Fruit fly (Drosophila melanogaster) whole organism, embryonic: ENCODE results near the gene Art2.

Experiments
- Aef1 ChIP-seq: fragments of 200-800 bp; sonication (Bioruptor generic); IDR thresholded peaks from 3 replicates; pipeline ENCODE4 v1.3.6; 2022; ENCODE audit warnings: missing biosample characterization, missing genetic modification characterization
- CG10979 ChIP-seq: fragments of 200-800 bp; sonication (Bioruptor generic); optimal IDR thresholded peaks from 2 replicates; lab custom pipeline; 2018; ENCODE audit warnings: missing biosample characterization, mild to moderate bottlenecking, missing genetic modification characterization, moderate library complexity
- CG11560 ChIP-seq: fragments of 200-800 bp; sonication (Bioruptor generic); IDR thresholded peaks from 3 replicates; pipeline ENCODE4 v1.3.6; 2022; ENCODE audit warnings: missing biosample characterization, missing genetic modification characterization
- CG12391 ChIP-seq: fragments of 200-800 bp; sonication (Bioruptor generic); optimal IDR thresholded peaks from 3 replicates; lab custom pipeline; 2018; ENCODE audit warnings: missing biosample characterization, mild to moderate bottlenecking, missing genetic modification characterization, moderate library complexity
- CG12769 ChIP-seq: fragments of 200-800 bp; sonication (Bioruptor generic); optimal IDR thresholded peaks from 2 replicates; lab custom pipeline; 2019; ENCODE audit warnings: missing biosample characterization, mild to moderate bottlenecking, missing genetic modification characterization, moderate library complexity
- CG13894 ChIP-seq: fragments of 200-800 bp; sonication (Bioruptor generic); optimal IDR thresholded peaks from 3 replicates; lab custom pipeline; 2018; ENCODE audit warnings: missing biosample characterization, mild to moderate bottlenecking, missing genetic modification characterization, moderate library complexity
- CG14710 ChIP-seq: fragments of 200-800 bp; sonication (Bioruptor generic); optimal IDR thresholded peaks from 3 replicates; lab custom pipeline; 2019; ENCODE audit warnings: missing biosample characterization, mild to moderate bottlenecking, missing genetic modification characterization, moderate library complexity
- CG1603 ChIP-seq: fragments of 200-800 bp; sonication (Bioruptor generic); optimal IDR thresholded peaks from 2 replicates; lab custom pipeline; 2019; ENCODE audit warnings: missing biosample characterization, mild to moderate bottlenecking, missing genetic modification characterization, moderate library complexity
- CG17328 ChIP-seq: fragments of 200-800 bp; sonication (Bioruptor generic); IDR thresholded peaks from 2 replicates; pipeline ENCODE4 v1.3.6; 2022; ENCODE audit warnings: missing biosample characterization, missing genetic modification characterization
- CG18476 ChIP-seq: fragments of 200-800 bp; sonication (Bioruptor generic); optimal IDR thresholded peaks from 2 replicates; lab custom pipeline; 2016; ENCODE audit warnings: missing biosample characterization, mild to moderate bottlenecking, missing genetic modification characterization
- CG2712 ChIP-seq: fragments of 200-800 bp; optimal IDR thresholded peaks from 3 replicates; lab custom pipeline; 2019; ENCODE audit warnings: missing biosample characterization, mild to moderate bottlenecking, missing genetic modification characterization, moderate library complexity
- CG2875 ChIP-seq: fragments of 200-800 bp; sonication (Bioruptor generic); optimal IDR thresholded peaks from 2 replicates; lab custom pipeline; 2017; ENCODE audit warnings: missing biosample characterization, mild to moderate bottlenecking, missing genetic modification characterization, missing genetic modification reagents
- CG31441 ChIP-seq: fragments of 200-800 bp; sonication (Bioruptor generic); IDR thresholded peaks from 2 replicates; pipeline ENCODE4 v1.3.6; 2022; ENCODE audit warnings: missing biosample characterization, missing genetic modification characterization
- CG32532 ChIP-seq: fragments of 200-800 bp; sonication (Bioruptor generic); IDR thresholded peaks from 2 replicates; pipeline ENCODE4 v1.3.6; 2022; ENCODE audit warnings: missing biosample characterization, missing genetic modification characterization
- CG32772 ChIP-seq: fragments of 200-800 bp; sonication (Bioruptor generic); IDR thresholded peaks from 2 replicates; pipeline ENCODE4 v1.3.6; 2022; ENCODE audit warnings: missing biosample characterization, missing genetic modification characterization
- CG3726 ChIP-seq: fragments of 200-800 bp; sonication (Bioruptor generic); IDR thresholded peaks from 3 replicates; pipeline ENCODE4, ENCODE4 v1.3.6; 2022; ENCODE audit warnings: missing biosample characterization, missing genetic modification characterization
- CG3847 ChIP-seq: fragments of 200-800 bp; sonication (Bioruptor generic); IDR thresholded peaks from 2 replicates; pipeline ENCODE4 v1.3.6; 2022; ENCODE audit warnings: missing biosample characterization, missing genetic modification characterization
- CG42726 ChIP-seq: fragments of 200-800 bp; sonication (Bioruptor generic); IDR thresholded peaks from 2 replicates; pipeline ENCODE4 v1.3.6; 2022; ENCODE audit warnings: missing biosample characterization, missing genetic modification characterization; ENCODE audit not compliant: partially characterized antibody
- CG4730 ChIP-seq: fragments of 200-800 bp; sonication (Bioruptor generic); IDR thresholded peaks from 2 replicates; pipeline ENCODE4 v1.3.6; 2022; ENCODE audit warnings: missing biosample characterization, missing genetic modification characterization
- CG9609 ChIP-seq: fragments of 200-800 bp; sonication (Bioruptor generic); optimal IDR thresholded peaks from 3 replicates; lab custom pipeline; 2016; ENCODE audit warnings: missing biosample characterization, missing genetic modification characterization
- CHES-1-like ChIP-seq: fragments of 200-800 bp; sonication (Bioruptor generic); optimal IDR thresholded peaks from 2 replicates; lab custom pipeline; 2016; ENCODE audit warnings: missing biosample characterization, missing genetic modification characterization
- Dip2 ChIP-seq: fragments of 200-800 bp; sonication (Bioruptor generic); IDR thresholded peaks from 2 replicates; pipeline ENCODE4 v1.3.6; 2022; ENCODE audit warnings: missing biosample characterization, missing genetic modification characterization
- Ets97D ChIP-seq: fragments of 200-800 bp; sonication (Bioruptor generic); optimal IDR thresholded peaks from 3 replicates; lab custom pipeline; 2016; ENCODE audit warnings: missing biosample characterization, missing genetic modification characterization
- Lhr ChIP-seq: fragments of 200-800 bp; sonication (Bioruptor generic); optimal IDR thresholded peaks from 3 replicates; lab custom pipeline; 2017; ENCODE audit warnings: mild to moderate bottlenecking, missing biosample characterization, missing genetic modification reagents, missing genetic modification characterization
- YL-1 ChIP-seq: fragments of 200-800 bp; sonication (Bioruptor generic); optimal IDR thresholded peaks from 3 replicates; lab custom pipeline; 2017; ENCODE audit warnings: missing biosample characterization, mild to moderate bottlenecking, missing genetic modification characterization
- bsh ChIP-seq, 2 experiments: fragments of 200-800 bp; sonication (Bioruptor generic); optimal IDR thresholded peaks; 2 replicates each; lab custom pipeline; 2017 to 2018; ENCODE audit warnings: mild to moderate bottlenecking in 2 of 2, missing biosample characterization in 2 of 2, missing genetic modification characterization in 2 of 2, moderate library complexity in 1 of 2
- da ChIP-seq: fragments of 200-800 bp; sonication (Bioruptor generic); optimal IDR thresholded peaks from 2 replicates; lab custom pipeline; 2016; ENCODE audit warnings: missing biosample characterization, missing genetic modification characterization
- dm ChIP-seq: fragments of 200-800 bp; sonication (Bioruptor generic); optimal IDR thresholded peaks from 3 replicates; lab custom pipeline; 2016; ENCODE audit warnings: missing biosample characterization, missing genetic modification characterization
- ems ChIP-seq: fragments of 200-800 bp; sonication (Bioruptor generic); optimal IDR thresholded peaks from 3 replicates; lab custom pipeline; 2016; ENCODE audit warnings: missing biosample characterization, missing genetic modification characterization
- eve ChIP-seq, 2 experiments: fragments of >200 bp; optimal IDR thresholded peaks; 2 replicates each; lab custom pipeline; 2017; ENCODE audit warnings: missing biosample characterization in 2 of 2, missing genetic modification characterization in 2 of 2
- eyg ChIP-seq: fragments of 200-800 bp; sonication (Bioruptor generic); optimal IDR thresholded peaks from 3 replicates; lab custom pipeline; 2016; ENCODE audit warnings: missing biosample characterization, missing genetic modification characterization
- fd102C ChIP-seq: fragments of 200-800 bp; sonication (Bioruptor generic); optimal IDR thresholded peaks from 2 replicates; lab custom pipeline; 2018; ENCODE audit warnings: missing biosample characterization, mild to moderate bottlenecking, missing genetic modification characterization, moderate library complexity
- gem ChIP-seq: fragments of 200-800 bp; sonication (Bioruptor generic); optimal IDR thresholded peaks from 2 replicates; lab custom pipeline; 2019; ENCODE audit warnings: missing biosample characterization, mild to moderate bottlenecking, missing genetic modification characterization, moderate library complexity
- hb ChIP-seq: fragments of 200-800 bp; sonication (Bioruptor generic); IDR thresholded peaks from 3 replicates; pipeline ENCODE4 v1.3.6; 2022; ENCODE audit warnings: missing biosample characterization, missing genetic modification characterization; ENCODE audit not compliant: partially characterized antibody
- kni ChIP-seq: fragments of 200-800 bp; sonication (Bioruptor generic); optimal IDR thresholded peaks from 3 replicates; lab custom pipeline; 2017; ENCODE audit warnings: mild to moderate bottlenecking, missing biosample characterization, missing genetic modification reagents, missing genetic modification characterization
- lbe ChIP-seq: fragments of 200-800 bp; sonication (Bioruptor generic); optimal IDR thresholded peaks from 2 replicates; lab custom pipeline; 2016; ENCODE audit warnings: missing biosample characterization, mild to moderate bottlenecking, missing genetic modification characterization
- lola ChIP-seq, 3 experiments: fragments of >200 bp in 2 of 3; fragments of 200-800 bp in 1 of 3; sonication (Bioruptor generic) in 1 of 3; optimal IDR thresholded peaks; 2 replicates each; lab custom pipeline; 2017 to 2019; ENCODE audit warnings: missing biosample characterization in 3 of 3, missing genetic modification characterization in 3 of 3, mild to moderate bottlenecking in 1 of 3, moderate library complexity in 1 of 3
- lov ChIP-seq, 2 experiments: fragments of 200-800 bp in 1 of 2; fragments of >200 bp in 1 of 2; sonication (Bioruptor generic) in 1 of 2; IDR thresholded peaks in 1 of 2; optimal IDR thresholded peaks in 1 of 2; 2 replicates in 1 of 2; 3 replicates in 1 of 2; pipeline versions ENCODE4 v1.3.6 to Lab custom; 2017 to 2022; ENCODE audit warnings: missing biosample characterization in 1 of 2, missing genetic modification characterization in 1 of 2
- nom ChIP-seq: fragments of 200-800 bp; sonication (Bioruptor generic); optimal IDR thresholded peaks from 2 replicates; lab custom pipeline; 2017; ENCODE audit warnings: missing biosample characterization, missing genetic modification characterization, mild to moderate bottlenecking, moderate library complexity, missing genetic modification reagents
- otp ChIP-seq: fragments of 200-800 bp; sonication (Bioruptor generic); IDR thresholded peaks from 3 replicates; pipeline ENCODE4, ENCODE4 v1.3.6; 2022; ENCODE audit warnings: missing biosample characterization, missing genetic modification characterization
- phol ChIP-seq: fragments of 200-800 bp; sonication (Bioruptor generic); optimal IDR thresholded peaks from 3 replicates; lab custom pipeline; 2018; ENCODE audit warnings: missing biosample characterization, mild to moderate bottlenecking, missing genetic modification characterization, moderate library complexity
- prd ChIP-seq, 3 experiments: fragments of >200 bp in 2 of 3; fragments of 200-800 bp in 1 of 3; sonication (Bioruptor generic) in 1 of 3; optimal IDR thresholded peaks in 2 of 3; IDR thresholded peaks in 1 of 3; 2 replicates in 2 of 3; 3 replicates in 1 of 3; pipeline versions ENCODE4 v1.3.6 to Lab custom; 2017 to 2022; ENCODE audit warnings: missing biosample characterization in 1 of 3, missing genetic modification characterization in 1 of 3
- sima ChIP-seq: fragments of 200-800 bp; sonication (Bioruptor generic); optimal IDR thresholded peaks from 2 replicates; lab custom pipeline; 2016; ENCODE audit warnings: missing biosample characterization, missing genetic modification characterization
- tin ChIP-seq: fragments of 200-800 bp; sonication (Bioruptor generic); optimal IDR thresholded peaks from 3 replicates; lab custom pipeline; 2016; ENCODE audit warnings: missing biosample characterization, missing genetic modification characterization
- trh ChIP-seq: fragments of 200-800 bp; sonication (Bioruptor generic); optimal IDR thresholded peaks from 2 replicates; lab custom pipeline; 2016; ENCODE audit warnings: missing biosample characterization, missing genetic modification characterization
- unc-4 ChIP-seq: fragments of 200-800 bp; sonication (Bioruptor generic); IDR thresholded peaks from 2 replicates; pipeline ENCODE4 v1.3.6; 2022; ENCODE audit warnings: missing biosample characterization, missing genetic modification characterization; ENCODE audit not compliant: partially characterized antibody
- vvl ChIP-seq: fragments of 200-800 bp; sonication (Bioruptor generic); IDR thresholded peaks from 2 replicates; pipeline ENCODE4 v1.3.6; 2022; ENCODE audit warnings: missing biosample characterization, missing genetic modification characterization
- wor ChIP-seq: fragments of 200-800 bp; sonication (Bioruptor generic); IDR thresholded peaks from 2 replicates; pipeline ENCODE4 v1.3.6; 2022; ENCODE audit warnings: missing biosample characterization, missing genetic modification characterization
- zen ChIP-seq: fragments of 200-800 bp; sonication (Bioruptor generic); optimal IDR thresholded peaks from 3 replicates; lab custom pipeline; 2018; ENCODE audit warnings: missing biosample characterization, mild to moderate bottlenecking, missing genetic modification characterization, moderate library complexity

Gene Art2

DNA sequence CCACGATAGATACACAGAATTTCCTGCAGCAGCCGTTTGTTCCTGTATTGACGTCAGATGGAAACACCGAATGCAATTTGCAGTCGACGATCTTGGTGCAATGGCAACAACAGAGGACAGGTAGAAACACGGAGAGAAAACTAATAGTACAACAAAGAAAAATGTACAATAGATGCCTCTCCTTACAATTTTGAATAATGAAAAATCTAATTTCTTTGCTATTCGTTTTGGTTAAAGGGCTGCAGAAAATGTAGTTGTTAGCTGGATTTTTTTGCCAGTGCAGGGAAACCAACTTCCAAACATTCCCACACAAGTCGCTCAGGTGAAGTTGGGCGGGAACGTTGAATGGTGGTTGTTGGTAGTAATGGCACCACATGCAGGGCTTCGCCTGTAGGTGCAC lies 6.0 kb upstream of the Art2 start (continued):
- TF ChIP-seq CG31441 (GFP tag; lab: Robert Waterston, UW) (0 out of 2 replicates have a peak, but pooled peaks have one; percentile 21), vvl (GFP tag; lab: Robert Waterston, UW) (peak; percentile 38; the same call in 1 of the 2 replicates), CG12391 (tag; lab: Kevin White, UChicago) (peak; percentile 6), trh (no peak), zen (tag; lab: Kevin White, UChicago) (peak; percentile 65), gem (peak; percentile 39), CG2712 (tag; lab: Kevin White, UChicago) (peak; percentile 45), lov (optimal IDR thresholded peaks at IDR 0.05; lab: Kevin White, UChicago) (no peak), lov (GFP tag; IDR thresholded peaks at IDR 0.05; lab: Robert Waterston, UW) (0 out of 3 replicates have a peak, but pooled peaks have one; percentile 28), wor (GFP tag; lab: Robert Waterston, UW) (no peak), Ets97D (no peak), lbe (GFP tag; lab: Kevin White, UChicago) (peak; percentile 68), CG1603 (tag; lab: Kevin White, UChicago) (peak; percentile 43), nom (peak; percentile 69), da (GFP tag; lab: Kevin White, UChicago) (no peak), CG14710 (tag; lab: Kevin White, UChicago) (peak; percentile 9), CG10979 (tag; lab: Kevin White, UChicago) (peak; percentile 53), lola (GFP tag; optimal IDR thresholded peaks at IDR 0.05; lab: Kevin White, UChicago) (peak in 1 of 3 experiments; percentile 44), dm (GFP tag; lab: Kevin White, UChicago) (no peak), CG42726 (GFP tag; lab: Robert Waterston, UW) (no peak), eve (GFP tag; optimal IDR thresholded peaks at IDR 0.05; lab: Kevin White, UChicago) (peak in 1 of 2 experiments; percentile 8), CG17328 (GFP tag; lab: Robert Waterston, UW) (peak; percentile 26; the same call in 1 of the 2 replicates), fd102C (GFP tag; lab: Kevin White, UChicago) (peak; percentile 2), bsh (GFP tag; optimal IDR thresholded peaks at IDR 0.05; lab: Kevin White, UChicago) (peak; percentile 38 to 62), CG32772 (peak; percentile 37; the same call in 1 of the 2 replicates), phol (tag; lab: Kevin White, UChicago) (peak; percentile 28), prd (optimal IDR thresholded peaks at IDR 0.05; lab: Kevin White, UChicago) (no peak), prd (GFP tag; IDR thresholded peaks at IDR 0.05; lab: Robert Waterston, UW) (peak; percentile 64; the same call in 2 of the 3 replicates)

- TF ChIP-seq otp (GFP tag; lab: Robert Waterston, UW) (no peak), CHES-1-like (no peak), unc-4 (GFP tag; lab: Robert Waterston, UW) (no peak), ems (GFP tag; lab: Kevin White, UChicago) (no peak), eyg (GFP tag; lab: Kevin White, UChicago) (no peak), kni (peak; percentile 69), CG11560 (tag; lab: Robert Waterston, UW) (no peak), CG42726 (GFP tag; lab: Robert Waterston, UW) (no peak), CG3847 (GFP tag; lab: Robert Waterston, UW) (0 out of 2 replicates have a peak, but pooled peaks have one; percentile 11), CG13894 (tag; lab: Kevin White, UChicago) (peak; percentile 97), Dip2 (no peak), CG4730 (GFP tag; lab: Robert Waterston, UW) (no peak), sima (GFP tag; lab: Kevin White, UChicago) (no peak), Lhr (GFP tag; lab: Kevin White, UChicago) (no peak), Aef1 (GFP tag; lab: Robert Waterston, UW) (no peak), CG18476 (GFP tag; lab: Kevin White, UChicago) (no peak), CG32532 (GFP tag; lab: Robert Waterston, UW) (0 out of 2 replicates have a peak, but pooled peaks have one; percentile 7), CG2875 (GFP tag; lab: Kevin White, UChicago) (no peak), CG3726 (GFP tag; lab: Robert Waterston, UW) (no peak), tin (GFP tag; lab: Kevin White, UChicago) (no peak), YL-1 (GFP tag; lab: Kevin White, UChicago) (no peak), CG12769 (tag; lab: Kevin White, UChicago) (peak; percentile 84), hb (GFP tag; lab: Robert Waterston, UW) (no peak), CG9609 (GFP tag; lab: Kevin White, UChicago) (no peak)
Measured at dm6 chr2L:4286675-4287074, 5.6 kb upstream of the Art2 start.
